Worm (Caenorhabditis elegans) whole organism, L1 larva: ENCODE results near the gene rsks-1.
A peak's percentile ranks its signal among the peaks of the same experiment; 100 is the strongest.

Source experiments
- C04F5.9 ChIP-seq: sonication (generic microtip); optimal IDR thresholded peaks from 2 replicates; lab custom pipeline; 2016; ENCODE audit warnings: missing genetic modification characterization, missing compliant biosample characterization
- C16A3.4 ChIP-seq: fragments of 150-350 bp; optimal IDR thresholded peaks from 2 replicates; lab custom pipeline; 2014; ENCODE audit warnings: missing biosample characterization, missing genetic modification characterization
- F16B12.6 ChIP-seq: fragments of 150-350 bp; optimal IDR thresholded peaks from 2 replicates; lab custom pipeline; 2014; ENCODE audit warnings: missing biosample characterization, missing genetic modification characterization
- Y116A8C.19 ChIP-seq: sonication (generic microtip); optimal IDR thresholded peaks from 2 replicates; lab custom pipeline; 2016; ENCODE audit warnings: missing compliant biosample characterization, missing genetic modification characterization, borderline replicate concordance
- aha-1 ChIP-seq: fragments of 150-350 bp; optimal IDR thresholded peaks from 2 replicates; lab custom pipeline; 2014; ENCODE audit warnings: missing biosample characterization, missing genetic modification characterization
- alr-1 ChIP-seq: fragments of 200-800 bp; sonication (Bioruptor generic); optimal IDR thresholded peaks from 2 replicates; lab custom pipeline; 2018; ENCODE audit warnings: borderline replicate concordance, mild to moderate bottlenecking, missing genetic modification characterization, missing compliant biosample characterization
- ama-1 ChIP-seq: fragments of 150-350 bp; optimal IDR thresholded peaks from 2 replicates; lab custom pipeline; 2014
- blmp-1 ChIP-seq: fragments of 150-350 bp; optimal IDR thresholded peaks from 2 replicates; lab custom pipeline; 2014; ENCODE audit warnings: missing biosample characterization, missing genetic modification characterization
- ceh-8 ChIP-seq: fragments of 200-800 bp; sonication (Bioruptor generic); optimal IDR thresholded peaks from 2 replicates; lab custom pipeline; 2018; ENCODE audit warnings: mild to moderate bottlenecking, missing genetic modification characterization, moderate library complexity, missing compliant biosample characterization
- ceh-82 ChIP-seq, 3 experiments: fragments of 150-350 bp in 1 of 3; sonication (generic microtip) in 2 of 3; optimal IDR thresholded peaks; 2 replicates each; lab custom pipeline; 2014 to 2017; ENCODE audit warnings: missing biosample characterization in 3 of 3, missing genetic modification characterization in 3 of 3
- ceh-88 ChIP-seq: fragments of 200-800 bp; sonication (Bioruptor generic); IDR thresholded peaks from 2 replicates; pipeline ENCODE4 v1.3.6; 2022; ENCODE audit warnings: missing genetic modification characterization, missing compliant biosample characterization
- ceh-90 ChIP-seq: sonication (generic microtip); optimal IDR thresholded peaks from 2 replicates; lab custom pipeline; 2016; ENCODE audit warnings: missing genetic modification characterization, missing compliant biosample characterization
- ces-1 ChIP-seq: fragments of 150-350 bp; optimal IDR thresholded peaks from 2 replicates; lab custom pipeline; 2014; ENCODE audit warnings: missing biosample characterization, missing genetic modification reagents, missing genetic modification characterization
- efl-3 ChIP-seq: fragments of 200-800 bp; sonication (Bioruptor generic); optimal IDR thresholded peaks from 2 replicates; lab custom pipeline; 2018; ENCODE audit warnings: mild to moderate bottlenecking, missing genetic modification characterization, missing compliant biosample characterization
- egl-13 ChIP-seq: sonication (generic microtip); optimal IDR thresholded peaks from 2 replicates; lab custom pipeline; 2016; ENCODE audit warnings: missing genotype, missing genetic modification reagents, missing genetic modification characterization, missing compliant biosample characterization
- elt-2 ChIP-seq: sonication (generic microtip); optimal IDR thresholded peaks from 2 replicates; lab custom pipeline; 2016; ENCODE audit warnings: missing genetic modification characterization, mild to moderate bottlenecking, inconsistent platforms, missing compliant biosample characterization, missing genetic modification reagents
- elt-3 ChIP-seq, 6 experiments: fragments of 150-350 bp in 1 of 6; sonication (generic microtip); optimal IDR thresholded peaks; 2 replicates each; lab custom pipeline; 2017 to 2018; ENCODE audit warnings: missing biosample characterization in 6 of 6, missing genetic modification characterization in 6 of 6, inconsistent platforms in 1 of 6
- fkh-10 ChIP-seq: sonication (generic microtip); optimal IDR thresholded peaks from 2 replicates; lab custom pipeline; 2017; ENCODE audit warnings: missing biosample characterization, missing genetic modification reagents, missing genetic modification characterization
- irx-1 ChIP-seq: sonication (generic microtip); optimal IDR thresholded peaks from 2 replicates; lab custom pipeline; 2016; ENCODE audit warnings: missing genetic modification characterization, missing compliant biosample characterization
- jun-1 ChIP-seq: fragments of 150-350 bp; optimal IDR thresholded peaks from 2 replicates; lab custom pipeline; 2014; ENCODE audit warnings: missing biosample characterization, missing genetic modification reagents, missing genetic modification characterization
- lin-13 ChIP-seq: fragments of 150-350 bp; optimal IDR thresholded peaks from 2 replicates; lab custom pipeline; 2014; ENCODE audit warnings: missing biosample characterization, missing genetic modification reagents, missing genetic modification characterization
- lin-35 ChIP-seq, 2 experiments: fragments of 150-350 bp; optimal IDR thresholded peaks; 2 replicates each; lab custom pipeline; 2014; ENCODE audit warnings: missing biosample characterization in 2 of 2, missing genetic modification characterization in 2 of 2, missing genetic modification reagents in 2 of 2
- lin-39 ChIP-seq: fragments of 150-350 bp; optimal IDR thresholded peaks from 2 replicates; lab custom pipeline; 2014; ENCODE audit warnings: missing biosample characterization, missing genetic modification reagents, missing genetic modification characterization
- lir-3 ChIP-seq: sonication (generic microtip); optimal IDR thresholded peaks from 2 replicates; lab custom pipeline; 2016; ENCODE audit warnings: mild to moderate bottlenecking, missing genetic modification characterization, moderate library complexity, missing compliant biosample characterization; ENCODE audit not compliant: poor library complexity
- mab-9 ChIP-seq: fragments of 200-800 bp; sonication (Bioruptor generic); IDR thresholded peaks from 2 replicates; pipeline ENCODE4 v1.3.6; 2022; ENCODE audit warnings: missing genetic modification reagents, missing genetic modification characterization, missing compliant biosample characterization
- mef-2 ChIP-seq: fragments of 150-350 bp; optimal IDR thresholded peaks from 2 replicates; lab custom pipeline; 2014; ENCODE audit warnings: missing biosample characterization, missing genetic modification characterization
- mep-1 ChIP-seq: fragments of 150-350 bp; optimal IDR thresholded peaks from 2 replicates; lab custom pipeline; 2014; ENCODE audit warnings: missing biosample characterization, missing genetic modification characterization
- nhr-11 ChIP-seq: fragments of 150-350 bp; optimal IDR thresholded peaks from 2 replicates; lab custom pipeline; 2014; ENCODE audit warnings: missing biosample characterization, missing genetic modification characterization
- nhr-12 ChIP-seq: sonication (generic microtip); optimal IDR thresholded peaks from 2 replicates; lab custom pipeline; 2017; ENCODE audit warnings: missing biosample characterization, missing genetic modification characterization
- nhr-19 ChIP-seq: fragments of 200-800 bp; sonication (Bioruptor generic); conservative IDR thresholded peaks from 2 replicates; pipeline ENCODE4 v1.3.6; 2022; ENCODE audit warnings: missing genetic modification characterization, missing compliant biosample characterization
- nhr-20 ChIP-seq: sonication (generic microtip); optimal IDR thresholded peaks from 2 replicates; lab custom pipeline; 2016; ENCODE audit warnings: mild to moderate bottlenecking, missing genetic modification characterization, missing compliant biosample characterization
- nhr-237 ChIP-seq: fragments of 150-350 bp; optimal IDR thresholded peaks from 2 replicates; lab custom pipeline; 2014; ENCODE audit warnings: missing biosample characterization, missing genetic modification characterization
- nhr-71 ChIP-seq: sonication (generic microtip); optimal IDR thresholded peaks from 2 replicates; lab custom pipeline; 2016; ENCODE audit warnings: mild to moderate bottlenecking, missing genetic modification characterization, moderate library complexity, missing compliant biosample characterization
- nhr-76 ChIP-seq: sonication (generic microtip); optimal IDR thresholded peaks from 2 replicates; lab custom pipeline; 2017; ENCODE audit warnings: missing biosample characterization, missing genetic modification characterization
- nhr-77 ChIP-seq: fragments of 150-350 bp; optimal IDR thresholded peaks from 2 replicates; lab custom pipeline; 2014; ENCODE audit warnings: missing biosample characterization, missing genetic modification characterization
- nhr-85 ChIP-seq: sonication (generic microtip); peaks from one replicate; lab custom pipeline; 2016; ENCODE audit warnings: missing genetic modification characterization, inconsistent platforms, missing compliant biosample characterization
- nhr-90 ChIP-seq: sonication (generic microtip); optimal IDR thresholded peaks from 2 replicates; lab custom pipeline; 2016; ENCODE audit warnings: mild to moderate bottlenecking, missing genetic modification characterization, missing compliant biosample characterization; ENCODE audit not compliant: poor library complexity
- pag-3 ChIP-seq: sonication (generic microtip); optimal IDR thresholded peaks from 2 replicates; lab custom pipeline; 2017; ENCODE audit warnings: missing genetic modification characterization, mild to moderate bottlenecking, missing compliant biosample characterization, antibody characterized with exemption, borderline replicate concordance; ENCODE audit not compliant: insufficient read depth
- pax-3 ChIP-seq: fragments of 200-800 bp; sonication (Bioruptor generic); optimal IDR thresholded peaks from 2 replicates; lab custom pipeline; 2018; ENCODE audit warnings: mild to moderate bottlenecking, missing genetic modification characterization, moderate library complexity, missing compliant biosample characterization
- pqm-1 ChIP-seq: sonication (generic microtip); optimal IDR thresholded peaks from 3 replicates; lab custom pipeline; 2017; ENCODE audit warnings: missing biosample characterization, missing genetic modification characterization
- skn-1 ChIP-seq: fragments of 150-350 bp; optimal IDR thresholded peaks from 2 replicates; lab custom pipeline; 2014; ENCODE audit warnings: missing biosample characterization, missing genetic modification characterization
- snpc-4 ChIP-seq: fragments of 150-350 bp; optimal IDR thresholded peaks from 2 replicates; lab custom pipeline; 2014; ENCODE audit warnings: missing biosample characterization, missing genetic modification characterization
- snu-23 ChIP-seq: sonication (generic microtip); optimal IDR thresholded peaks from 2 replicates; lab custom pipeline; 2016; ENCODE audit warnings: missing genetic modification characterization, missing compliant biosample characterization
- sox-4 ChIP-seq: sonication (generic microtip); optimal IDR thresholded peaks from 2 replicates; lab custom pipeline; 2016; ENCODE audit warnings: missing genetic modification characterization, missing compliant biosample characterization
- sptf-1 ChIP-seq: fragments of 150-350 bp; optimal IDR thresholded peaks from 2 replicates; lab custom pipeline; 2014; ENCODE audit warnings: missing biosample characterization, missing genetic modification characterization
- sup-37 ChIP-seq: fragments of 200-800 bp; sonication (Bioruptor generic); optimal IDR thresholded peaks from 2 replicates; lab custom pipeline; 2018; ENCODE audit warnings: mild to moderate bottlenecking, missing genetic modification characterization, missing compliant biosample characterization
- tbx-2 ChIP-seq: sonication (generic microtip); optimal IDR thresholded peaks from 2 replicates; lab custom pipeline; 2016; ENCODE audit warnings: missing genetic modification characterization, missing compliant biosample characterization
- tlp-1 ChIP-seq: fragments of 150-350 bp; optimal IDR thresholded peaks from 2 replicates; lab custom pipeline; 2014; ENCODE audit warnings: missing biosample characterization, missing genetic modification characterization
- unc-130 ChIP-seq: fragments of 150-350 bp; optimal IDR thresholded peaks from 2 replicates; lab custom pipeline; 2017; ENCODE audit warnings: missing biosample characterization, missing genetic modification characterization, inconsistent platforms
- unc-30 ChIP-seq: sonication (generic microtip); optimal IDR thresholded peaks from 2 replicates; lab custom pipeline; 2017; ENCODE audit warnings: missing biosample characterization, missing genetic modification characterization
- vab-15 ChIP-seq: sonication (generic microtip); optimal IDR thresholded peaks from 2 replicates; lab custom pipeline; 2017; ENCODE audit warnings: missing genotype, mild to moderate bottlenecking, missing genetic modification characterization, missing compliant biosample characterization
- xbp-1 ChIP-seq: sonication (generic microtip); optimal IDR thresholded peaks from 2 replicates; lab custom pipeline; 2016; ENCODE audit warnings: missing genetic modification characterization, missing compliant biosample characterization
- ztf-11 ChIP-seq, 2 experiments: sonication (generic microtip); optimal IDR thresholded peaks; 2 replicates each; lab custom pipeline; 2016 to 2017; ENCODE audit warnings: missing genetic modification characterization in 2 of 2, missing biosample characterization in 1 of 2, missing compliant biosample characterization in 1 of 2
- ztf-4 ChIP-seq: fragments of 150-350 bp; optimal IDR thresholded peaks from 2 replicates; lab custom pipeline; 2014; ENCODE audit warnings: missing biosample characterization, missing genetic modification characterization

rsks-1 gene

ce11 chrIII:11290554-11290953 lies 45.6 kb downstream of the rsks-1 start, which contains the start of the genes gly-9, mib-1 and smc-3:
Gene gly-9, minus strand, starts transcription at chrIII:11290580.
Gene mib-1, minus strand, starts transcription at chrIII:11290676.
Gene smc-3, plus strand, starts transcription at chrIII:11290904.
- TF ChIP-seq egl-13 (tag; lab: Kevin White, UChicago) (peak; percentile 89), efl-3 (peak; percentile 26), aha-1 (tag; lab: Kevin White, UChicago) (no peak), ceh-88 (GFP tag; lab: Robert Waterston, UW) (peak; percentile 50; the same call in 1 of the 2 replicates), sptf-1 (tag; lab: Kevin White, UChicago) (no peak), nhr-77 (tag; lab: Kevin White, UChicago) (peak; percentile 17), jun-1 (tag; lab: Kevin White, UChicago) (no peak), nhr-20 (tag; lab: Kevin White, UChicago) (peak; percentile 83), elt-3 (tag; optimal IDR thresholded peaks at IDR 0.05; lab: Kevin White, UChicago) (peak in 1 of 6 experiments; percentile 36), nhr-12 (tag; lab: Kevin White, UChicago) (no peak), nhr-85 (tag; lab: Kevin White, UChicago) (peak; percentile 94), C04F5.9 (peak; percentile 75), mep-1 (tag; lab: Kevin White, UChicago) (peak; percentile 84), fkh-10 (GFP tag; lab: Kevin White, UChicago) (no peak), C16A3.4 (tag; lab: Kevin White, UChicago) (peak; percentile 9), Y116A8C.19 (tag; lab: Kevin White, UChicago) (peak; percentile 54), nhr-237 (tag; lab: Kevin White, UChicago) (no peak), tbx-2 (peak; percentile 92), sox-4 (peak; percentile 89), xbp-1 (tag; lab: Kevin White, UChicago) (peak; percentile 85), ces-1 (GFP tag; lab: Kevin White, UChicago) (no peak), mab-9 (GFP tag; lab: Robert Waterston, UW) (peak; percentile 73), snpc-4 (tag; lab: Kevin White, UChicago) (peak; percentile 66), pqm-1 (tag; lab: Kevin White, UChicago) (no peak), F16B12.6 (tag; lab: Kevin White, UChicago) (peak; percentile 57), sup-37 (GFP tag; lab: Kevin White, UChicago) (no peak), tlp-1 (tag; lab: Kevin White, UChicago) (no peak), ztf-4 (tag; lab: Kevin White, UChicago) (no peak), ztf-11 (tag; optimal IDR thresholded peaks at IDR 0.05; lab: Kevin White, UChicago) (peak in 1 of 2 experiments; percentile 96), skn-1 (tag; lab: Kevin White, UChicago) (peak; percentile 79), irx-1 (tag; lab: Kevin White, UChicago) (peak; percentile 90), ama-1 (lab: Kevin White, UChicago) (no peak), nhr-76 (tag; lab: Kevin White, UChicago) (no peak), mef-2 (tag; lab: Kevin White, UChicago) (no peak), snu-23 (GFP tag; lab: Kevin White, UChicago) (peak; percentile 87), elt-2 (tag; lab: Kevin White, UChicago) (peak; percentile 45), ceh-82 (tag; optimal IDR thresholded peaks at IDR 0.05; lab: Kevin White, UChicago) (peak; percentile 26 to 82 (median 58)), alr-1 (no peak), unc-130 (tag; lab: Kevin White, UChicago) (no peak), ceh-8 (peak; percentile 29), vab-15 (peak; percentile 59), pag-3 (tag; lab: Kevin White, UChicago) (no peak), lin-13 (peak; percentile 76), nhr-90 (peak; percentile 91), blmp-1 (tag; lab: Kevin White, UChicago) (peak; percentile 51), nhr-19 (GFP tag; lab: Robert Waterston, UW) (peak; percentile 78), lin-39 (no peak), lin-35 (GFP tag; optimal IDR thresholded peaks at IDR 0.05; lab: Kevin White, UChicago) (peak; percentile 90 to 91), pax-3 (tag; lab: Kevin White, UChicago) (peak; percentile 90), unc-30 (tag; lab: Kevin White, UChicago) (no peak), lir-3 (tag; lab: Kevin White, UChicago) (peak; percentile 96), nhr-71 (tag; lab: Kevin White, UChicago) (peak; percentile 90), ceh-90 (tag; lab: Kevin White, UChicago) (peak; percentile 95), nhr-11 (tag; lab: Kevin White, UChicago) (no peak)
